Fruit fly (Drosophila melanogaster) whole organism, embryonic: ENCODE measurements around the gene SmE.
A peak's percentile ranks its signal among the peaks of the same experiment; 100 is the strongest.

ENCODE experiments used
- ATbp ChIP-seq: fragments of 200-800 bp; sonication (Bioruptor generic); optimal IDR thresholded peaks from 2 replicates; lab custom pipeline; 2017; ENCODE audit warnings: missing biosample characterization, mild to moderate bottlenecking, missing genetic modification characterization, missing genetic modification reagents
- Atf-2 ChIP-seq: fragments of 200-800 bp; sonication (Bioruptor generic); optimal IDR thresholded peaks from 2 replicates; lab custom pipeline; 2016; ENCODE audit warnings: missing biosample characterization, missing genetic modification characterization
- B-H1 ChIP-seq: fragments of 200-800 bp; sonication (Bioruptor generic); IDR thresholded peaks from 3 replicates; pipeline ENCODE4 v1.3.6; 2022; ENCODE audit warnings: missing biosample characterization, missing genetic modification characterization
- B-H2 ChIP-seq: fragments of 200-800 bp; sonication (Bioruptor generic); optimal IDR thresholded peaks from 2 replicates; lab custom pipeline; 2018; ENCODE audit warnings: missing biosample characterization, mild to moderate bottlenecking, missing genetic modification characterization
- CG1024 ChIP-seq: fragments of 200-800 bp; sonication (Bioruptor generic); IDR thresholded peaks from 2 replicates; pipeline ENCODE4 v1.3.6; 2022; ENCODE audit warnings: missing biosample characterization, missing genetic modification characterization
- CG10543 ChIP-seq: fragments of 200-800 bp; sonication (Bioruptor generic); optimal IDR thresholded peaks from 3 replicates; lab custom pipeline; 2017; ENCODE audit warnings: missing biosample characterization, mild to moderate bottlenecking, missing genetic modification characterization, moderate library complexity
- CG11085 ChIP-seq: fragments of 200-800 bp; sonication (Bioruptor generic); IDR thresholded peaks from 2 replicates; pipeline ENCODE4 v1.3.6; 2022; ENCODE audit warnings: missing biosample characterization, missing genetic modification characterization
- CG15696 ChIP-seq: fragments of 200-800 bp; sonication (Bioruptor generic); optimal IDR thresholded peaks from 2 replicates; lab custom pipeline; 2019; ENCODE audit warnings: missing biosample characterization, mild to moderate bottlenecking, missing genetic modification characterization, moderate library complexity
- CG18011 ChIP-seq: fragments of 200-800 bp; sonication (Bioruptor generic); optimal IDR thresholded peaks from 2 replicates; lab custom pipeline; 2017; ENCODE audit warnings: missing biosample characterization, missing genetic modification characterization, mild to moderate bottlenecking, moderate library complexity, missing genotype
- CG2120 ChIP-seq: fragments of 200-800 bp; sonication (Bioruptor generic); optimal IDR thresholded peaks from 3 replicates; lab custom pipeline; 2016; ENCODE audit warnings: missing biosample characterization, missing genetic modification characterization
- CG2202 ChIP-seq: fragments of 200-800 bp; sonication (Bioruptor generic); optimal IDR thresholded peaks from 2 replicates; lab custom pipeline; 2018; ENCODE audit warnings: missing biosample characterization, mild to moderate bottlenecking, missing genetic modification characterization
- CG2712 ChIP-seq: fragments of 200-800 bp; optimal IDR thresholded peaks from 3 replicates; lab custom pipeline; 2019; ENCODE audit warnings: missing biosample characterization, mild to moderate bottlenecking, missing genetic modification characterization, moderate library complexity
- CG2875 ChIP-seq: fragments of 200-800 bp; sonication (Bioruptor generic); optimal IDR thresholded peaks from 2 replicates; lab custom pipeline; 2017; ENCODE audit warnings: missing biosample characterization, mild to moderate bottlenecking, missing genetic modification characterization, missing genetic modification reagents
- CG31388 ChIP-seq: fragments of 200-800 bp; sonication (Bioruptor generic); optimal IDR thresholded peaks from 2 replicates; lab custom pipeline; 2016; ENCODE audit warnings: missing biosample characterization, missing genetic modification characterization
- CG4617 ChIP-seq: fragments of 200-800 bp; sonication (Bioruptor generic); optimal IDR thresholded peaks from 3 replicates; lab custom pipeline; 2016; ENCODE audit warnings: missing biosample characterization, missing genetic modification characterization, borderline replicate concordance
- CG6175 ChIP-seq: fragments of 200-800 bp; sonication (Bioruptor generic); IDR thresholded peaks from 3 replicates; pipeline ENCODE4 v1.3.6; 2022; ENCODE audit warnings: missing biosample characterization, missing genetic modification characterization
- CG6854 ChIP-seq: fragments of 200-800 bp; sonication (Bioruptor generic); optimal IDR thresholded peaks from 3 replicates; lab custom pipeline; 2017; ENCODE audit warnings: missing biosample characterization, mild to moderate bottlenecking, missing genetic modification characterization
- CG7556 ChIP-seq: fragments of 200-800 bp; sonication (Bioruptor generic); optimal IDR thresholded peaks from 2 replicates; lab custom pipeline; 2017; ENCODE audit warnings: missing biosample characterization, mild to moderate bottlenecking, missing genetic modification characterization
- CG7928 ChIP-seq: fragments of 200-800 bp; sonication (Bioruptor generic); optimal IDR thresholded peaks from 2 replicates; lab custom pipeline; 2017; ENCODE audit warnings: missing biosample characterization, mild to moderate bottlenecking, missing genetic modification characterization
- CG8388 ChIP-seq: fragments of 200-800 bp; sonication (Bioruptor generic); optimal IDR thresholded peaks from 2 replicates; lab custom pipeline; 2019; ENCODE audit warnings: missing biosample characterization, mild to moderate bottlenecking, missing genetic modification characterization, moderate library complexity
- CG8765 ChIP-seq: fragments of 200-800 bp; sonication (Bioruptor generic); IDR thresholded peaks from 2 replicates; pipeline ENCODE4 v1.3.6; 2022; ENCODE audit warnings: missing biosample characterization, missing genetic modification characterization
- CG9215 ChIP-seq: fragments of 200-800 bp; sonication (Bioruptor generic); IDR thresholded peaks from 2 replicates; pipeline ENCODE4 v1.3.6; 2022; ENCODE audit warnings: missing biosample characterization, missing genetic modification characterization
- Chrac-16 ChIP-seq: fragments of 200-800 bp; sonication (Bioruptor generic); optimal IDR thresholded peaks from 3 replicates; lab custom pipeline; 2016; ENCODE audit warnings: missing biosample characterization, missing genetic modification characterization
- E2f1 ChIP-seq: fragments of 200-800 bp; sonication (Bioruptor generic); IDR thresholded peaks from 2 replicates; pipeline ENCODE4 v1.3.6; 2022; ENCODE audit warnings: missing biosample characterization, missing genetic modification characterization
- ERR ChIP-seq: fragments of 200-800 bp; sonication (Bioruptor generic); optimal IDR thresholded peaks from 2 replicates; lab custom pipeline; 2016; ENCODE audit warnings: missing biosample characterization, missing genetic modification characterization
- H15 ChIP-seq: fragments of 200-800 bp; sonication (Bioruptor generic); IDR thresholded peaks from 3 replicates; pipeline ENCODE4 v1.3.6; 2022; ENCODE audit warnings: missing biosample characterization, missing genetic modification characterization
- Myb ChIP-seq: fragments of 200-800 bp; sonication (Bioruptor generic); optimal IDR thresholded peaks from 2 replicates; lab custom pipeline; 2016; ENCODE audit warnings: missing biosample characterization, missing genetic modification characterization
- NK7.1 ChIP-seq: fragments of 200-800 bp; sonication (Bioruptor generic); optimal IDR thresholded peaks from 3 replicates; lab custom pipeline; 2016; ENCODE audit warnings: missing biosample characterization, missing genetic modification characterization
- Oli ChIP-seq: fragments of 200-800 bp; sonication (Bioruptor generic); optimal IDR thresholded peaks from 2 replicates; lab custom pipeline; 2018; ENCODE audit warnings: missing biosample characterization, mild to moderate bottlenecking, missing genetic modification characterization, moderate library complexity
- Stat92E ChIP-seq, 3 experiments: fragments of >200 bp in 2 of 3; fragments of 200-800 bp in 1 of 3; sonication (Bioruptor generic) in 1 of 3; optimal IDR thresholded peaks; 2 replicates each; lab custom pipeline; 2017 to 2019; ENCODE audit warnings: missing biosample characterization in 3 of 3, missing genetic modification characterization in 3 of 3, mild to moderate bottlenecking in 1 of 3, moderate library complexity in 1 of 3
- ab ChIP-seq: fragments of 200-800 bp; sonication (Bioruptor generic); optimal IDR thresholded peaks from 2 replicates; lab custom pipeline; 2016; ENCODE audit warnings: missing biosample characterization, missing genetic modification characterization
- amos ChIP-seq: fragments of 200-800 bp; sonication (Bioruptor generic); IDR thresholded peaks from 2 replicates; pipeline ENCODE4 v1.3.6; 2022; ENCODE audit warnings: missing biosample characterization, missing genetic modification characterization; ENCODE audit not compliant: partially characterized antibody
- aop ChIP-seq: fragments of 200-800 bp; sonication (Bioruptor generic); IDR thresholded peaks from 2 replicates; pipeline ENCODE4 v1.3.6; 2022; ENCODE audit warnings: missing biosample characterization, missing genetic modification characterization
- br ChIP-seq: fragments of >200 bp; optimal IDR thresholded peaks from 2 replicates; lab custom pipeline; 2017
- cato ChIP-seq: fragments of 200-800 bp; sonication (Bioruptor generic); optimal IDR thresholded peaks from 2 replicates; lab custom pipeline; 2016; ENCODE audit warnings: missing biosample characterization, missing genetic modification characterization, borderline replicate concordance
- croc ChIP-seq: fragments of 200-800 bp; sonication (Bioruptor generic); conservative IDR thresholded peaks from 3 replicates; pipeline ENCODE4 v1.3.6; 2022; ENCODE audit warnings: missing biosample characterization, missing genetic modification characterization
- dmrt99B ChIP-seq: fragments of 200-800 bp; sonication (Bioruptor generic); optimal IDR thresholded peaks from 2 replicates; lab custom pipeline; 2018; ENCODE audit warnings: missing biosample characterization, mild to moderate bottlenecking, missing genetic modification characterization, moderate library complexity
- emc ChIP-seq: fragments of 200-800 bp; sonication (Bioruptor generic); optimal IDR thresholded peaks from 2 replicates; lab custom pipeline; 2016; ENCODE audit warnings: missing biosample characterization, missing genetic modification characterization
- fd3F ChIP-seq: fragments of 200-800 bp; sonication (Bioruptor generic); optimal IDR thresholded peaks from 2 replicates; lab custom pipeline; 2018; ENCODE audit warnings: missing biosample characterization, mild to moderate bottlenecking, missing genetic modification characterization, moderate library complexity
- gce ChIP-seq: fragments of 200-800 bp; sonication (Bioruptor generic); IDR thresholded peaks from 3 replicates; pipeline ENCODE4 v1.3.6; 2022; ENCODE audit warnings: missing biosample characterization, missing genetic modification characterization
- grn ChIP-seq: fragments of 200-800 bp; sonication (Bioruptor generic); optimal IDR thresholded peaks from 3 replicates; lab custom pipeline; 2017; ENCODE audit warnings: missing biosample characterization, missing genetic modification characterization
- hkb ChIP-seq, 2 experiments: fragments of 200-800 bp in 1 of 2; fragments of >200 bp in 1 of 2; sonication (Bioruptor generic) in 1 of 2; IDR thresholded peaks in 1 of 2; optimal IDR thresholded peaks in 1 of 2; 2 replicates each; pipeline versions ENCODE4 v1.3.6 to Lab custom; 2017 to 2022; ENCODE audit warnings: missing biosample characterization in 1 of 2, missing genetic modification characterization in 1 of 2
- inv ChIP-seq: fragments of 200-800 bp; sonication (Bioruptor generic); IDR thresholded peaks from 2 replicates; pipeline ENCODE4 v1.3.6; 2022; ENCODE audit warnings: missing biosample characterization, missing genetic modification characterization; ENCODE audit not compliant: partially characterized antibody
- jing ChIP-seq: fragments of 200-800 bp; sonication (Bioruptor generic); optimal IDR thresholded peaks from 2 replicates; lab custom pipeline; 2018; ENCODE audit warnings: missing biosample characterization, mild to moderate bottlenecking, missing genetic modification characterization
- kni ChIP-seq: fragments of 200-800 bp; sonication (Bioruptor generic); optimal IDR thresholded peaks from 3 replicates; lab custom pipeline; 2017; ENCODE audit warnings: mild to moderate bottlenecking, missing biosample characterization, missing genetic modification reagents, missing genetic modification characterization
- pb ChIP-seq: fragments of 200-800 bp; sonication (Bioruptor generic); optimal IDR thresholded peaks from 3 replicates; lab custom pipeline; 2016; ENCODE audit warnings: missing biosample characterization, missing genetic modification characterization
- pzg ChIP-seq: fragments of 200-800 bp; sonication (Bioruptor generic); optimal IDR thresholded peaks from 3 replicates; lab custom pipeline; 2018; ENCODE audit warnings: missing biosample characterization, mild to moderate bottlenecking, missing genetic modification characterization, moderate library complexity
- tap ChIP-seq: fragments of 200-800 bp; optimal IDR thresholded peaks from 3 replicates; lab custom pipeline; 2019; ENCODE audit warnings: missing biosample characterization, mild to moderate bottlenecking, missing genetic modification characterization, moderate library complexity
- tna ChIP-seq: fragments of 200-800 bp; sonication (Bioruptor generic); IDR thresholded peaks from 2 replicates; pipeline ENCODE4 v1.3.6; 2022; ENCODE audit warnings: missing biosample characterization, missing genetic modification characterization; ENCODE audit not compliant: partially characterized antibody
- ttk ChIP-seq: fragments of 200-800 bp; sonication (Bioruptor generic); IDR thresholded peaks from 2 replicates; pipeline ENCODE4 v2.1.2; 2022; ENCODE audit warnings: missing biosample characterization, missing genetic modification characterization
- twi ChIP-seq: fragments of 200-800 bp; optimal IDR thresholded peaks from 2 replicates; lab custom pipeline; 2019; ENCODE audit warnings: missing biosample characterization, mild to moderate bottlenecking, missing genetic modification characterization, moderate library complexity

The SmE gene

dm6 chr2L:7851609-7852008, 33.6 kb downstream of the SmE start (continued):
- TF ChIP-seq fd3F (GFP tag; lab: Kevin White, UChicago) (no peak), tap (tag; lab: Kevin White, UChicago) (peak; percentile 26), CG18011 (GFP tag; lab: Kevin White, UChicago) (no peak), emc (GFP tag; lab: Kevin White, UChicago) (no peak), ATbp (GFP tag; lab: Kevin White, UChicago) (peak; percentile 5), Atf-2 (GFP tag; lab: Kevin White, UChicago) (no peak), H15 (no peak), jing (GFP tag; lab: Kevin White, UChicago) (no peak), pb (GFP tag; lab: Kevin White, UChicago) (no peak), E2f1 (GFP tag; lab: Robert Waterston, UW) (no peak), CG2120 (GFP tag; lab: Kevin White, UChicago) (peak; percentile 33), B-H1 (GFP tag; lab: Robert Waterston, UW) (no peak), CG7556 (peak; percentile 53), hkb (optimal IDR thresholded peaks at IDR 0.05; lab: Kevin White, UChicago) (no peak), hkb (GFP tag; IDR thresholded peaks at IDR 0.05; lab: Robert Waterston, UW) (peak; percentile 38; the same call in 1 of the 2 replicates), CG8388 (GFP tag; lab: Kevin White, UChicago) (peak; percentile 28), CG7928 (GFP tag; lab: Kevin White, UChicago) (no peak), amos (GFP tag; lab: Robert Waterston, UW) (no peak), aop (no peak), Myb (no peak), croc (GFP tag; lab: Robert Waterston, UW) (no peak), CG31388 (GFP tag; lab: Kevin White, UChicago) (no peak), CG6854 (GFP tag; lab: Kevin White, UChicago) (no peak), CG9215 (GFP tag; lab: Robert Waterston, UW) (peak; percentile 32; the same call in 1 of the 2 replicates), cato (GFP tag; lab: Kevin White, UChicago) (no peak), CG10543 (no peak), NK7.1 (no peak), grn (GFP tag; lab: Kevin White, UChicago) (no peak), CG6175 (GFP tag; lab: Robert Waterston, UW) (no peak), B-H2 (GFP tag; lab: Kevin White, UChicago) (no peak), twi (no peak), Chrac-16 (GFP tag; lab: Kevin White, UChicago) (no peak), CG2875 (GFP tag; lab: Kevin White, UChicago) (no peak), CG2202 (tag; lab: Kevin White, UChicago) (no peak), kni (GFP tag; lab: Kevin White, UChicago) (no peak), gce (GFP tag; lab: Robert Waterston, UW) (no peak), CG15696 (no peak), ttk (GFP tag; lab: Robert Waterston, UW) (no peak), tna (GFP tag; lab: Robert Waterston, UW) (no peak), CG2712 (peak; percentile 60), CG11085 (no peak), Oli (tag; lab: Kevin White, UChicago) (peak; percentile 31), ERR (GFP tag; lab: Kevin White, UChicago) (no peak), inv (GFP tag; lab: Robert Waterston, UW) (no peak), ab (GFP tag; lab: Kevin White, UChicago) (no peak), CG1024 (no peak), Stat92E (GFP tag; optimal IDR thresholded peaks at IDR 0.05; lab: Kevin White, UChicago) (no peak), dmrt99B (tag; lab: Kevin White, UChicago) (peak; percentile 64), CG4617 (GFP tag; lab: Kevin White, UChicago) (no peak), CG8765 (no peak), pzg (GFP tag; lab: Kevin White, UChicago) (no peak), br (no peak)
